Fruit fly (Drosophila melanogaster): Measurements from ENCODE around the gene CG33160.

dm6 chr3L:3192333-3192894 is 13.7 kb downstream of the CG33160 start, which contains the start of gene CG14965:
- TF ChIP-seq EcR (GFP tag; optimal IDR thresholded peaks at IDR 0.05) (no peak), CG8159 (tag; optimal IDR thresholded peaks at IDR 0.05) (no peak), gl (tag; optimal IDR thresholded peaks at IDR 0.05) (no peak), CG8301 (tag; optimal IDR thresholded peaks at IDR 0.05) (no peak), CG34367 (tag; optimal IDR thresholded peaks at IDR 0.05) (no peak)
